Worm (Caenorhabditis elegans) whole organism, young adult: ENCODE results near the gene fbxc-39.

Experiments
- F33H1.4 ChIP-seq: fragments of 200-800 bp; sonication (Bioruptor generic); IDR thresholded peaks from 2 replicates; pipeline ENCODE4 v1.3.6; 2022; ENCODE audit warnings: missing genetic modification reagents, missing genetic modification characterization, missing compliant biosample characterization
- aptf-3 ChIP-seq: fragments of 200-800 bp; sonication (Bioruptor generic); IDR thresholded peaks from 2 replicates; pipeline ENCODE4 v1.3.6; 2022; ENCODE audit warnings: missing genetic modification characterization, missing compliant biosample characterization
- lsl-1 ChIP-seq: fragments of 200-800 bp; sonication (Bioruptor generic); optimal IDR thresholded peaks from 2 replicates; lab custom pipeline; 2018; ENCODE audit warnings: mild to moderate bottlenecking, missing genetic modification characterization, moderate library complexity, missing compliant biosample characterization
- nhr-90 ChIP-seq: sonication (generic microtip); optimal IDR thresholded peaks from 2 replicates; lab custom pipeline; 2016; ENCODE audit warnings: missing genotype, mild to moderate bottlenecking, missing genetic modification characterization, missing compliant biosample characterization
- snpc-4 ChIP-seq, 5 experiments: fragments of 150-350 bp in 1 of 5; sonication (generic microtip) in 4 of 5; optimal IDR thresholded peaks; 2 replicates each; lab custom pipeline; 2014 to 2018; ENCODE audit warnings: missing genetic modification characterization in 5 of 5, missing biosample characterization in 3 of 5, antibody characterized with exemption in 2 of 5, mild to moderate bottlenecking in 2 of 5, missing compliant biosample characterization in 2 of 5, missing genotype in 2 of 5, moderate library complexity in 2 of 5, missing genetic modification reagents in 1 of 5
- ztf-3 ChIP-seq: fragments of 200-800 bp; sonication (Bioruptor generic); optimal IDR thresholded peaks from 2 replicates; lab custom pipeline; 2018; ENCODE audit warnings: mild to moderate bottlenecking, missing genetic modification characterization, missing compliant biosample characterization

DNA sequence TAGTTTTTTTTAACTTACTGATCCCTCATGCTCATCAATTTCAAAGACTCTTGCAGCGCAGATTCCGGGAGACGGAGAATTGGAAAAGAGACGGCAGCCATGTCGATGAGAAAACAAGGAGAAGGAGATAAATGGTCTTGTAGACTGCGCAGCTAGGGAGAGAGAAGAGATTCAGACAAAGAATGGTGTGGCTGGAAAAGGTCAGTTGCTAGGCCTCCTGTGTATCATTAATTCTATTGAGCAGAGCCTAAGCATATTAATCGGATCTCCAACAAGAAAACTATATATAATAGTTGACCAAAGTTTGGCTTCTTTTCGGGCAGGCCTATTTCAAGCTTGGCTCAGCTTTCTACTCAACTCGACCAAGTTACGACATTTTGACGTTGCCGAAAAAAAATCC is 11.0 kb downstream of the fbxc-39 start, which contains the start of gene fbxb-29:
- no peak for TF ChIP-seq snpc-4 (GFP tag; optimal IDR thresholded peaks at IDR 0.05; lab: Kevin White, UChicago)
- no peak for TF ChIP-seq snpc-4 (tag; optimal IDR thresholded peaks at IDR 0.05; lab: Kevin White, UChicago)
- no peak for TF ChIP-seq lsl-1 (GFP tag; lab: Kevin White, UChicago)
- no peak for TF ChIP-seq nhr-90 (tag; lab: Kevin White, UChicago)
- no peak for TF ChIP-seq F33H1.4 (GFP tag; lab: Robert Waterston, UW)
- no peak for TF ChIP-seq aptf-3 (GFP tag; lab: Robert Waterston, UW)
- no peak for TF ChIP-seq ztf-3 (GFP tag; lab: Kevin White, UChicago)
